Fruit fly (Drosophila melanogaster): ENCODE data around the gene Naa40.
A peak's percentile ranks its signal among the peaks of the same experiment; 100 is the strongest.

Naa40 gene

dm6 chr3R:29749304-29750066 is 24.7 kb upstream of the Naa40 start (continued):
- TF ChIP-seq CG10431 (GFP tag; optimal IDR thresholded peaks at IDR 0.05) (no peak), CG30403 (GFP tag; optimal IDR thresholded peaks at IDR 0.05) (no peak), fu2 (GFP tag; optimal IDR thresholded peaks at IDR 0.05) (no peak), crp (GFP tag; optimal IDR thresholded peaks at IDR 0.05) (no peak), unpg (GFP tag; optimal IDR thresholded peaks at IDR 0.05) (no peak), CG3838 (GFP tag; optimal IDR thresholded peaks at IDR 0.05) (no peak), CG7786 (GFP tag; optimal IDR thresholded peaks at IDR 0.05) (no peak), Abd-B (GFP tag; optimal IDR thresholded peaks at IDR 0.05) (no peak), Hmr (GFP tag; optimal IDR thresholded peaks at IDR 0.05) (no peak), inv (GFP tag; IDR thresholded peaks at IDR 0.05; ENCODE audit: partially characterized antibody) (no peak), hbn (GFP tag; IDR thresholded peaks at IDR 0.05; ENCODE audit: partially characterized antibody) (no peak), HLH4C (GFP tag; IDR thresholded peaks at IDR 0.05; ENCODE audit: partially characterized antibody) (0 out of 3 replicates have a peak, but pooled peaks have one; percentile 3), Lpt (GFP tag; optimal IDR thresholded peaks at IDR 0.05) (no peak), Hmx (GFP tag; optimal IDR thresholded peaks at IDR 0.05) (no peak), CG4282 (GFP tag; optimal IDR thresholded peaks at IDR 0.05) (no peak), MESR4 (GFP tag; optimal IDR thresholded peaks at IDR 0.05) (peak; percentile 88), CG10654 (GFP tag; optimal IDR thresholded peaks at IDR 0.05) (no peak), kni (GFP tag; optimal IDR thresholded peaks at IDR 0.05) (no peak), sob (GFP tag; IDR thresholded peaks at IDR 0.05) (0 out of 2 replicates have a peak, but pooled peaks have one; percentile 8), CG10274 (GFP tag; optimal IDR thresholded peaks at IDR 0.05) (no peak), CG12299 (tag; optimal IDR thresholded peaks at IDR 0.05) (no peak), unc-4 (GFP tag; IDR thresholded peaks at IDR 0.05; ENCODE audit: partially characterized antibody) (0 out of 2 replicates have a peak, but pooled peaks have one; percentile 23), D (optimal IDR thresholded peaks at IDR 0.05) (peak; percentile 6), D (GFP tag; optimal IDR thresholded peaks at IDR 0.05) (no peak), gcm (GFP tag; optimal IDR thresholded peaks at IDR 0.05) (no peak), br (optimal IDR thresholded peaks at IDR 0.05) (no peak), bcd (GFP tag; optimal IDR thresholded peaks at IDR 0.05) (no peak), lmd (GFP tag; IDR thresholded peaks at IDR 0.05) (no peak), CG17802 (tag; optimal IDR thresholded peaks at IDR 0.05) (no peak), CG12236 (GFP tag; optimal IDR thresholded peaks at IDR 0.05) (no peak), ken (GFP tag; IDR thresholded peaks at IDR 0.05) (no peak), nerfin-2 (GFP tag; IDR thresholded peaks at IDR 0.05; ENCODE audit: partially characterized antibody) (0 out of 2 replicates have a peak, but pooled peaks have one; percentile 34), gro (GFP tag; optimal IDR thresholded peaks at IDR 0.05) (no peak), tup (GFP tag; optimal IDR thresholded peaks at IDR 0.05) (no peak), CG10147 (GFP tag; optimal IDR thresholded peaks at IDR 0.05) (no peak), CG10366 (GFP tag; IDR thresholded peaks at IDR 0.05) (0 out of 2 replicates have a peak, but pooled peaks have one; percentile 2), stwl (tag; optimal IDR thresholded peaks at IDR 0.05) (no peak), cato (GFP tag; optimal IDR thresholded peaks at IDR 0.05; ENCODE audit: borderline replicate concordance) (no peak), CG1832 (GFP tag; optimal IDR thresholded peaks at IDR 0.05) (no peak), tap (tag; optimal IDR thresholded peaks at IDR 0.05) (no peak), CG2712 (tag; optimal IDR thresholded peaks at IDR 0.05) (no peak), Side (GFP tag; optimal IDR thresholded peaks at IDR 0.05) (no peak), CG7928 (GFP tag; optimal IDR thresholded peaks at IDR 0.05) (no peak), CG2129 (GFP tag; IDR thresholded peaks at IDR 0.05; ENCODE audit: partially characterized antibody) (no peak; the same call in 1 of the 2 replicates), CG4328 (GFP tag; optimal IDR thresholded peaks at IDR 0.05) (no peak), lilli (GFP tag; optimal IDR thresholded peaks at IDR 0.05) (no peak), zf30C (GFP tag; optimal IDR thresholded peaks at IDR 0.05) (no peak), Atf3 (GFP tag; optimal IDR thresholded peaks at IDR 0.05) (no peak), CG6175 (GFP tag; IDR thresholded peaks at IDR 0.05) (0 out of 3 replicates have a peak, but pooled peaks have one; percentile 26)
